Worm (Caenorhabditis elegans) whole organism, L3 larva: ENCODE data around the gene gut-2.

Experiments
- R02D3.7 ChIP-seq: fragments of 150-350 bp; optimal IDR thresholded peaks from 2 replicates; lab custom pipeline; 2014; ENCODE audit warnings: missing biosample characterization, missing genetic modification characterization
- ZK546.5 ChIP-seq: sonication (generic microtip); optimal IDR thresholded peaks from 2 replicates; lab custom pipeline; 2017; ENCODE audit warnings: missing biosample characterization, missing genetic modification characterization
- aly-2 ChIP-seq: fragments of 150-350 bp; optimal IDR thresholded peaks from 2 replicates; lab custom pipeline; 2014; ENCODE audit warnings: missing biosample characterization, missing genetic modification characterization
- ama-1 ChIP-seq: fragments of 150-350 bp; optimal IDR thresholded peaks from 2 replicates; lab custom pipeline; 2018
- ceh-16 ChIP-seq: sonication (generic microtip); optimal IDR thresholded peaks from 2 replicates; lab custom pipeline; 2017; ENCODE audit warnings: missing biosample characterization, missing genetic modification characterization
- ceh-82 ChIP-seq: fragments of 150-350 bp; optimal IDR thresholded peaks from 2 replicates; lab custom pipeline; 2014; ENCODE audit warnings: missing biosample characterization, missing genetic modification characterization
- ceh-9 ChIP-seq: sonication (generic microtip); optimal IDR thresholded peaks from 2 replicates; lab custom pipeline; 2018; ENCODE audit warnings: missing biosample characterization, missing genetic modification characterization
- daf-12 ChIP-seq: fragments of 150-350 bp; optimal IDR thresholded peaks from 2 replicates; lab custom pipeline; 2014; ENCODE audit warnings: missing biosample characterization, missing genetic modification reagents, missing genetic modification characterization
- egl-5 ChIP-seq: fragments of 150-350 bp; optimal IDR thresholded peaks from 2 replicates; lab custom pipeline; 2017; ENCODE audit warnings: missing biosample characterization, missing genetic modification reagents, missing genetic modification characterization, inconsistent platforms
- elt-1 ChIP-seq: fragments of 150-350 bp; optimal IDR thresholded peaks from 2 replicates; lab custom pipeline; 2014; ENCODE audit warnings: missing biosample characterization, missing genetic modification characterization
- elt-2 ChIP-seq: sonication (generic microtip); optimal IDR thresholded peaks from 2 replicates; lab custom pipeline; 2016; ENCODE audit warnings: missing genetic modification reagents, mild to moderate bottlenecking, missing genetic modification characterization, missing compliant biosample characterization
- elt-3 ChIP-seq, 3 experiments: fragments of 150-350 bp in 1 of 3; sonication (generic microtip) in 2 of 3; optimal IDR thresholded peaks; 2 replicates in 2 of 3; 4 replicates in 1 of 3; lab custom pipeline; 2014 to 2017; ENCODE audit warnings: missing biosample characterization in 3 of 3, missing genetic modification characterization in 3 of 3
- eor-1 ChIP-seq, 2 experiments: fragments of 150-350 bp; optimal IDR thresholded peaks; 2 replicates each; lab custom pipeline; 2014 to 2018; ENCODE audit warnings: missing biosample characterization in 2 of 2, missing genetic modification characterization in 2 of 2
- fkh-10 ChIP-seq: sonication (generic microtip); optimal IDR thresholded peaks from 2 replicates; lab custom pipeline; 2017; ENCODE audit warnings: missing biosample characterization, missing genetic modification reagents, missing genetic modification characterization
- fkh-2 ChIP-seq: fragments of 150-350 bp; optimal IDR thresholded peaks from 2 replicates; lab custom pipeline; 2014; ENCODE audit warnings: missing biosample characterization, missing genetic modification reagents, missing genetic modification characterization
- fos-1 ChIP-seq: fragments of 150-350 bp; optimal IDR thresholded peaks from 2 replicates; lab custom pipeline; 2014; ENCODE audit warnings: missing biosample characterization, missing genetic modification characterization
- hmg-11 ChIP-seq: sonication (generic microtip); optimal IDR thresholded peaks from 2 replicates; lab custom pipeline; 2016; ENCODE audit warnings: missing genetic modification characterization, missing compliant biosample characterization
- jun-1 ChIP-seq: fragments of 150-350 bp; optimal IDR thresholded peaks from 2 replicates; lab custom pipeline; 2014; ENCODE audit warnings: missing biosample characterization, missing genetic modification reagents, missing genetic modification characterization
- lin-39 ChIP-seq: fragments of 150-350 bp; optimal IDR thresholded peaks from 2 replicates; lab custom pipeline; 2018; ENCODE audit warnings: missing biosample characterization, missing genetic modification reagents, missing genetic modification characterization
- lsy-12 ChIP-seq: sonication (generic microtip); optimal IDR thresholded peaks from 2 replicates; lab custom pipeline; 2016; ENCODE audit warnings: mild to moderate bottlenecking, missing genetic modification characterization, missing compliant biosample characterization
- mdl-1 ChIP-seq: fragments of 150-350 bp; optimal IDR thresholded peaks from 2 replicates; lab custom pipeline; 2014; ENCODE audit warnings: missing biosample characterization, missing genetic modification characterization
- mml-1 ChIP-seq: fragments of 150-350 bp; sonication (generic microtip); optimal IDR thresholded peaks from 3 replicates; lab custom pipeline; 2014; ENCODE audit warnings: missing biosample characterization, missing genetic modification characterization
- nfya-1 ChIP-seq: sonication (generic microtip); optimal IDR thresholded peaks from 2 replicates; lab custom pipeline; 2017; ENCODE audit warnings: missing genetic modification characterization, mild to moderate bottlenecking, missing compliant biosample characterization, antibody characterized with exemption, moderate library complexity; ENCODE audit not compliant: insufficient read depth
- nhr-11 ChIP-seq: fragments of 150-350 bp; optimal IDR thresholded peaks from 2 replicates; lab custom pipeline; 2014; ENCODE audit warnings: missing biosample characterization, missing genetic modification characterization
- nhr-12 ChIP-seq: fragments of 150-350 bp; optimal IDR thresholded peaks from 2 replicates; lab custom pipeline; 2014; ENCODE audit warnings: missing biosample characterization, missing genetic modification characterization
- nhr-237 ChIP-seq: fragments of 150-350 bp; optimal IDR thresholded peaks from 2 replicates; lab custom pipeline; 2014; ENCODE audit warnings: missing biosample characterization, missing genetic modification characterization
- nhr-25 ChIP-seq: sonication (generic microtip); optimal IDR thresholded peaks from 2 replicates; lab custom pipeline; 2017; ENCODE audit warnings: missing biosample characterization, missing genetic modification characterization
- nhr-43 ChIP-seq: sonication (generic microtip); optimal IDR thresholded peaks from 2 replicates; lab custom pipeline; 2016; ENCODE audit warnings: mild to moderate bottlenecking, missing genetic modification characterization, missing compliant biosample characterization; ENCODE audit not compliant: poor library complexity, severe bottlenecking
- nhr-67 ChIP-seq: fragments of 150-350 bp; optimal IDR thresholded peaks from 2 replicates; lab custom pipeline; 2014; ENCODE audit warnings: missing biosample characterization, missing genetic modification characterization
- nhr-76 ChIP-seq: fragments of 150-350 bp; sonication (generic microtip); optimal IDR thresholded peaks from 5 replicates; lab custom pipeline; 2014; ENCODE audit warnings: missing biosample characterization, missing genetic modification characterization
- nhr-77 ChIP-seq: fragments of 150-350 bp; optimal IDR thresholded peaks from 2 replicates; lab custom pipeline; 2014; ENCODE audit warnings: missing biosample characterization, missing genetic modification characterization
- pha-4 ChIP-seq: fragments of 150-350 bp; optimal IDR thresholded peaks from 2 replicates; lab custom pipeline; 2014; ENCODE audit warnings: missing biosample characterization, missing genetic modification reagents, missing genetic modification characterization
- pqm-1 ChIP-seq: fragments of 150-350 bp; optimal IDR thresholded peaks from 2 replicates; lab custom pipeline; 2017; ENCODE audit warnings: missing biosample characterization, missing genetic modification characterization, inconsistent platforms
- skn-1 ChIP-seq: fragments of 150-350 bp; optimal IDR thresholded peaks from 2 replicates; lab custom pipeline; 2014; ENCODE audit warnings: missing biosample characterization, missing genetic modification characterization
- snpc-4 ChIP-seq: fragments of 150-350 bp; optimal IDR thresholded peaks from 2 replicates; lab custom pipeline; 2014; ENCODE audit warnings: missing biosample characterization, missing genetic modification characterization
- tbx-2 ChIP-seq: sonication (generic microtip); optimal IDR thresholded peaks from 2 replicates; lab custom pipeline; 2016; ENCODE audit warnings: mild to moderate bottlenecking, missing genetic modification characterization, missing compliant biosample characterization
- unc-39 ChIP-seq: sonication (generic microtip); optimal IDR thresholded peaks from 4 replicates; lab custom pipeline; 2017; ENCODE audit warnings: missing biosample characterization, missing genetic modification characterization
- unc-62 ChIP-seq: fragments of 150-350 bp; sonication (generic microtip); optimal IDR thresholded peaks from 4 replicates; lab custom pipeline; 2014; ENCODE audit warnings: missing biosample characterization, missing genetic modification reagents, missing genetic modification characterization
- zag-1 ChIP-seq: fragments of 150-350 bp; optimal IDR thresholded peaks from 2 replicates; lab custom pipeline; 2014; ENCODE audit warnings: missing biosample characterization, missing genetic modification characterization
- ztf-11 ChIP-seq: fragments of 150-350 bp; optimal IDR thresholded peaks from 2 replicates; lab custom pipeline; 2014; ENCODE audit warnings: missing biosample characterization, missing genetic modification characterization
- ztf-4 ChIP-seq: fragments of 150-350 bp; optimal IDR thresholded peaks from 2 replicates; lab custom pipeline; 2014; ENCODE audit warnings: missing biosample characterization, missing genetic modification characterization

Gene gut-2

DNA sequence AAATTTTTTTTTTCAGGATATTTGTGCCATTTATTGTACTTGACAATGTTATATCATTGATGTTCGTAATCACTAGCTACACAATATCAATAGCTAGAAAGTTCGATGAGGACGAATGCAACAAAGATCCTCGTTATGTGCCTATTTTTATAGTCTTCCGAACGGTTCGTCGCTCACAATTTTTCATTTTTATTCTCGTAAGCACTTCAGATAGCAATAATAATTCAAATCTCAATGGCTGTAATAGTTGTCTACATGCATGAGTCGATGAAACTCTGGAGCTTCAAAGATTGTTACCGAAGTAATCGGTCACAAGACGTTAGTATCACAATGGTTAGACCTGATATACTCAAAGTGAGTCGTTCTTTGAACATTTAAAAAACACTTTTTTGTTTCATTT lies 31.7 kb downstream of the gut-2 start (continued):
- no peak for TF ChIP-seq ZK546.5
- TF ChIP-seq fos-1 (tag; lab: Kevin White, UChicago): no peak
- no peak for TF ChIP-seq nhr-67
- TF ChIP-seq elt-3 (tag; optimal IDR thresholded peaks at IDR 0.05; lab: Kevin White, UChicago): no peak
- peak; percentile 68 for TF ChIP-seq pqm-1 (tag; lab: Kevin White, UChicago)
- no peak for TF ChIP-seq fkh-2 (tag; lab: Kevin White, UChicago)
- TF ChIP-seq nhr-25: no peak
- peak; percentile 42 for TF ChIP-seq jun-1 (tag; lab: Kevin White, UChicago)
- no peak for TF ChIP-seq zag-1 (tag; lab: Kevin White, UChicago)

DNA sequence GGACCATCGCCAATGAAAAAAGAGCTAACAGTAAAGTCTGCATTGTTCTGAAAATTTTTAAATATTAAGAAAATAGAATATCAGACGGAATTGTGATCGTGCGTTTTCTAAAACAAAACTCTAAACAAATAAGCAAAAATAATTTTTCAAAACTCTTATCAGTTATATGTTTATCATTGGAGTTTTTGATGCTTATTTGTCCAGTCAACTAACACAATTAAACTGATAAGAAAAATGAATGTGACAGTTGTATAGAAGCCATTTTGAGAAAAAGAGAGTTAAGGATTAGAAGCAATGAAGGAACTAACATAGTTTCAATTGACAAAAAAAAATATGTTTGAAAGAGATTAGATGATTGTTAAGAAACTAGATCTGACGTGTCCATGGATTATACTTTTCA lies 33.2 kb downstream of the gut-2 start, which contains the start of gene ttr-44:
Gene ttr-44 (minus strand): TSS at position 47 of the 400 bp plus-strand sequence.
- no peak for TF ChIP-seq tbx-2
- no peak for TF ChIP-seq snpc-4
- no peak for TF ChIP-seq unc-62 (GFP tag; lab: Kevin White, UChicago)
- TF ChIP-seq daf-12 (tag; lab: Kevin White, UChicago): no peak
- no peak for TF ChIP-seq ceh-9 (tag; lab: Kevin White, UChicago)
- no peak for TF ChIP-seq nhr-11 (tag; lab: Kevin White, UChicago)
- TF ChIP-seq pqm-1 (tag; lab: Kevin White, UChicago): peak; percentile 87
- no peak for TF ChIP-seq mdl-1 (tag; lab: Kevin White, UChicago)
- TF ChIP-seq nhr-25: no peak
- no peak for TF ChIP-seq lin-39 (tag; lab: Kevin White, UChicago)
- TF ChIP-seq R02D3.7: no peak
- no peak for TF ChIP-seq nhr-12
- TF ChIP-seq nhr-67: no peak
- TF ChIP-seq unc-39 (tag; lab: Kevin White, UChicago): no peak
- TF ChIP-seq elt-3 (tag; optimal IDR thresholded peaks at IDR 0.05; lab: Kevin White, UChicago): no peak
- no peak for TF ChIP-seq mml-1 (tag; lab: Kevin White, UChicago)
- no peak for TF ChIP-seq elt-1 (tag; lab: Kevin White, UChicago)
- TF ChIP-seq nhr-237 (tag; lab: Kevin White, UChicago): no peak
- TF ChIP-seq zag-1 (tag; lab: Kevin White, UChicago): no peak
- TF ChIP-seq fos-1 (tag; lab: Kevin White, UChicago): no peak
- TF ChIP-seq jun-1 (tag; lab: Kevin White, UChicago): peak; percentile 30
- no peak for TF ChIP-seq ztf-4
- TF ChIP-seq egl-5 (tag; lab: Kevin White, UChicago): no peak
- no peak for TF ChIP-seq fkh-10 (GFP tag; lab: Kevin White, UChicago)
- TF ChIP-seq pha-4 (tag; lab: Kevin White, UChicago): peak; percentile 81
- TF ChIP-seq ama-1 (lab: Kevin White, UChicago): no peak
- no peak for TF ChIP-seq skn-1
- no peak for TF ChIP-seq ZK546.5
- TF ChIP-seq ztf-11 (tag; lab: Kevin White, UChicago): no peak
- peak; percentile 87 for TF ChIP-seq elt-2
- TF ChIP-seq ceh-16: no peak
- no peak for TF ChIP-seq lsy-12 (tag; lab: Kevin White, UChicago)
- no peak for TF ChIP-seq nhr-77

DNA sequence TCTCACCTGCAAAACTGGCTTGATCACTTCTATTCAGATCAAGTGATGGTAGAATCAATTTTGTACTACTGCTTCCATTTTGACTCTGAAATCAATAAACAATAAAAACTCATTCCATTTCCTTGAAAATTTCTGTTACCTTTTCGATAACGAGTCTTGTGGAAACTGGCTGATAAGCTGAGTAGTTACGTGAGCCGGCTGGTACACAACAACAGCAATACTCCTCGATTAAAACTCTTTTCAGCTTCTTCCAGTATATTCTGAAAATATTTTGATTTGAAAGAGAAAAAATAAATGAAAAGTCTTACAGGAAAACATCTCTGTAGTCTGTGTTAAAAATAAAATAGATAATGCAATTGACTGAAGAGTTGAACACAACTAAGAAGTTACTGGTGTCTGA lies 35.0 kb downstream of the gut-2 start:
- TF ChIP-seq pqm-1 (tag; lab: Kevin White, UChicago) (peak; percentile 32), elt-1 (tag; lab: Kevin White, UChicago) (no peak), elt-2 (peak; percentile 48), nhr-43 (tag; lab: Kevin White, UChicago) (no peak)

DNA sequence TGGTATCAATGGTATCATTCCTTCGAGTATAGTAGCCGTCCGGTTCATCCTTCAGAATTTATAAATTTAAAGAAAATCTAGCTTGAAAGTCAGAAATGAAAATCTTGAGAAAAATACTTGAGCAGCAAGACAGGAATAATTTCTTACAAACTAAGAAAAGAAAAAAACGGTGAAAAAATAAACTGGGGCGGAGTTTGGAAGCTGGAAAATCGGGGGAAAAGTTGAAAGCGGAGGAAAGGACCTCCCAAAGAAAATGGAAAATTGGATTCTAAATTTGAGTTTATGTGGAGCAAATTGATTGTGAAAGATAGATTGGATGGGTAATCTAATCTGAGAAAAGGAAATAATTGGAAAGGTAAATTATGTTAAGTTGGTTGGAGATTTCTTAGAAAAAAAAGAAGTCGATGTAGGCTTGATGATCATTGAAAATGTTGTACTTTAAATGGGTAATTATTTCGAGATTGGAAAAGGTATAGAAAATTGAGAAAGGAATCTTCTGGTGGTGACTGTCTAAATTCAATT lies 38.6 kb downstream of the gut-2 start, which contains the start of gene frpr-5:
Gene frpr-5 (minus strand): TSS at position 51 of the 522 bp plus-strand sequence.
- TF ChIP-seq ceh-82: no peak
- TF ChIP-seq nhr-77: no peak
- no peak for TF ChIP-seq fos-1 (tag; lab: Kevin White, UChicago)
- no peak for TF ChIP-seq nfya-1 (tag; lab: Kevin White, UChicago)
- no peak for TF ChIP-seq elt-2
- TF ChIP-seq R02D3.7: no peak
- no peak for TF ChIP-seq nhr-76
- TF ChIP-seq elt-1 (tag; lab: Kevin White, UChicago): no peak
- no peak for TF ChIP-seq aly-2
- TF ChIP-seq nhr-11 (tag; lab: Kevin White, UChicago): no peak
- no peak for TF ChIP-seq tbx-2
- no peak for TF ChIP-seq lsy-12 (tag; lab: Kevin White, UChicago)
- TF ChIP-seq eor-1 (tag; optimal IDR thresholded peaks at IDR 0.05; lab: Kevin White, UChicago): no peak
- TF ChIP-seq hmg-11 (tag; lab: Kevin White, UChicago): no peak
- TF ChIP-seq skn-1: no peak
- TF ChIP-seq nhr-25: no peak
